Worm (Caenorhabditis elegans): ENCODE measurements around the gene acr-20.

The acr-20 gene

DNA sequence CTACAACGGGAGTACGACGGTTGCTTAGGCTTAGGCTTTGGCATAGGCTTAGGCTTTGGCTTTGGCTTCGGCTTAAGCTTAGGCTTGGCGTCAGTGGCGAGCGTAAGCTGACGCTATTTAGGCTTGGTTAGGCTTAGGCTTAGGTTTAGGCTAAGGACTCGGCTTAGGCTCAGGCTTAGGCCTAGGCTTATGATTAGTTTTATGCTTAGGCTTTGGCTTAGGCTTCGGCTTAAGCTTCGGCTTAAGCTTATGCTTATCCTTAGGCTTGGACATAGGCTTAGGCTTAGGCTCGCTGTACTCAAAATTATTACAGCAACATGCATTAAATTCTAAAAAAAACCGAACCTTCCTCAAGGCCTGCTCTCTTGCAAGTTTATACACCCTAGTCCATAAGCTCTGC is 3.1 kb downstream of the acr-20 start:
- TF ChIP-seq fkh-6 (tag; optimal IDR thresholded peaks at IDR 0.05), result no peak
- peak; percentile 57 for TF ChIP-seq dve-1 (tag; optimal IDR thresholded peaks at IDR 0.05)

- TF ChIP-seq madf-2 (tag; optimal IDR thresholded peaks at IDR 0.05) (no peak), pros-1 (tag; optimal IDR thresholded peaks at IDR 0.05) (no peak), nfya-1 (tag; optimal IDR thresholded peaks at IDR 0.05) (peak; percentile 33), che-1 (tag; optimal IDR thresholded peaks at IDR 0.05) (no peak), unc-86 (tag; optimal IDR thresholded peaks at IDR 0.05) (no peak), Y22D7AL.16 (tag; optimal IDR thresholded peaks at IDR 0.05) (no peak), ceh-45 (GFP tag; IDR thresholded peaks at IDR 0.05) (no peak), C08G9.2 (tag; optimal IDR thresholded peaks at IDR 0.05) (no peak), eyg-1 (tag; optimal IDR thresholded peaks at IDR 0.05) (no peak), mec-3 (tag; optimal IDR thresholded peaks at IDR 0.05; ENCODE audit: borderline replicate concordance) (no peak), F13H6.1 (tag; optimal IDR thresholded peaks at IDR 0.05) (no peak), fkh-6 (tag; optimal IDR thresholded peaks at IDR 0.05) (no peak), hlh-30 (tag; optimal IDR thresholded peaks at IDR 0.05; ENCODE audit: insufficient read depth) (no peak), nhr-232 (tag; optimal IDR thresholded peaks at IDR 0.05) (no peak), hlh-15 (tag; optimal IDR thresholded peaks at IDR 0.05) (no peak), sox-4 (tag; optimal IDR thresholded peaks at IDR 0.05) (no peak), ceh-48 (tag; optimal IDR thresholded peaks at IDR 0.05) (peak; percentile 77), odd-2 (tag; optimal IDR thresholded peaks at IDR 0.05) (no peak), elt-2 (tag; optimal IDR thresholded peaks at IDR 0.05) (no peak), pqm-1 (tag; optimal IDR thresholded peaks at IDR 0.05) (no peak), ceh-31 (tag; optimal IDR thresholded peaks at IDR 0.05) (peak; percentile 38), dmd-4 (tag; optimal IDR thresholded peaks at IDR 0.05; ENCODE audit: borderline replicate concordance) (no peak), unc-42 (tag; optimal IDR thresholded peaks at IDR 0.05) (peak; percentile 87)
These were observed 12.4 kb downstream of the acr-20 start, which contains the start of gene imb-2 for ce11 chrII:14365182-14365751. imb-2 (plus strand) TSS chrII:14365701.

- no peak for TF ChIP-seq mec-3 (tag; optimal IDR thresholded peaks at IDR 0.05; ENCODE audit: borderline replicate concordance)
- no peak for TF ChIP-seq ref-2 (tag; optimal IDR thresholded peaks at IDR 0.05)
These were observed 16.0 kb downstream of the acr-20 start, which contains the start of gene tebp-1 for ce11 chrII:14361719-14362118. tebp-1 (plus strand) TSS chrII:14362019.

ce11 chrII:14360675-14361074 is 17.0 kb downstream of the acr-20 start:
- peak; percentile 8 for TF ChIP-seq sdc-2 (tag; optimal IDR thresholded peaks at IDR 0.05)
- TF ChIP-seq hlh-6 (tag; optimal IDR thresholded peaks at IDR 0.05), result no peak

ce11 chrII:14359007-14359406 is 18.7 kb downstream of the acr-20 start:
- no peak for TF ChIP-seq ceh-31 (tag; optimal IDR thresholded peaks at IDR 0.05)
- TF ChIP-seq ceh-24 (tag; optimal IDR thresholded peaks at IDR 0.05), result no peak
- no peak for TF ChIP-seq nhr-11 (tag; optimal IDR thresholded peaks at IDR 0.05)
- TF ChIP-seq ztf-16 (tag; optimal IDR thresholded peaks at IDR 0.05), result no peak
- no peak for TF ChIP-seq ceh-14 (tag; optimal IDR thresholded peaks at IDR 0.05)
- no peak for TF ChIP-seq sdc-2 (tag; optimal IDR thresholded peaks at IDR 0.05)
- no peak for TF ChIP-seq ceh-19 (GFP tag; optimal IDR thresholded peaks at IDR 0.05)
- TF ChIP-seq tbx-2 (tag; optimal IDR thresholded peaks at IDR 0.05), result no peak
- no peak for TF ChIP-seq odd-2 (tag; optimal IDR thresholded peaks at IDR 0.05)
- no peak for TF ChIP-seq ceh-2 (tag; optimal IDR thresholded peaks at IDR 0.05)
- TF ChIP-seq fkh-10 (GFP tag; optimal IDR thresholded peaks at IDR 0.05), result no peak
- no peak for TF ChIP-seq che-1 (tag; optimal IDR thresholded peaks at IDR 0.05)
